Worm (Caenorhabditis elegans) whole organism, L4 larva: ENCODE measurements around the gene F48F7.3.
A peak's percentile ranks its signal among the peaks of the same experiment; 100 is the strongest.

ENCODE experiments used
- D1046.2 ChIP-seq: fragments of 200-800 bp; sonication (Bioruptor generic); IDR thresholded peaks from 2 replicates; pipeline ENCODE4 v1.3.6; 2022; ENCODE audit warnings: missing genetic modification characterization, missing compliant biosample characterization
- F49E8.2 ChIP-seq: sonication (generic microtip); optimal IDR thresholded peaks from 2 replicates; lab custom pipeline; 2016; ENCODE audit warnings: missing compliant biosample characterization, mild to moderate bottlenecking, missing genetic modification characterization, borderline replicate concordance
- T26A8.4 ChIP-seq: fragments of 200-800 bp; sonication (Bioruptor generic); IDR thresholded peaks from 2 replicates; pipeline ENCODE4 v1.3.6; 2022; ENCODE audit warnings: missing genetic modification characterization, missing compliant biosample characterization
- aha-1 ChIP-seq: fragments of 150-350 bp; peaks from one replicate; lab custom pipeline; 2014; ENCODE audit warnings: missing biosample characterization, missing genetic modification characterization
- arid-1 ChIP-seq: fragments of 200-800 bp; sonication (Bioruptor generic); conservative IDR thresholded peaks from 2 replicates; pipeline ENCODE4 v1.3.6; 2022; ENCODE audit warnings: missing genetic modification reagents, missing genetic modification characterization, missing compliant biosample characterization
- ceh-28 ChIP-seq: fragments of 150-350 bp; optimal IDR thresholded peaks from 2 replicates; lab custom pipeline; 2014; ENCODE audit warnings: missing biosample characterization, missing genetic modification reagents, missing genetic modification characterization
- cey-2 ChIP-seq: sonication (generic microtip); optimal IDR thresholded peaks from 3 replicates; lab custom pipeline; 2017; ENCODE audit warnings: missing genetic modification characterization, mild to moderate bottlenecking, missing compliant biosample characterization, antibody characterized with exemption, borderline replicate concordance; ENCODE audit not compliant: insufficient read depth
- daf-16 ChIP-seq, 3 experiments: sonication (generic microtip); optimal IDR thresholded peaks; 2 replicates each; lab custom pipeline; 2016 to 2017; ENCODE audit warnings: missing genetic modification characterization in 3 of 3, missing genetic modification reagents in 3 of 3, mild to moderate bottlenecking in 2 of 3, missing compliant biosample characterization in 2 of 3, missing biosample characterization in 1 of 3, moderate library complexity in 1 of 3
- daf-19 ChIP-seq: fragments of 200-800 bp; sonication (Bioruptor generic); conservative IDR thresholded peaks from 2 replicates; pipeline ENCODE4 v1.3.6; 2022; ENCODE audit warnings: missing genetic modification characterization, missing compliant biosample characterization
- dmd-9 ChIP-seq: fragments of 200-800 bp; sonication (Bioruptor generic); IDR thresholded peaks from 2 replicates; pipeline ENCODE4 v1.3.6; 2022; ENCODE audit warnings: missing genetic modification reagents, missing genetic modification characterization, missing compliant biosample characterization
- dpl-1 ChIP-seq: fragments of 150-350 bp; optimal IDR thresholded peaks from 2 replicates; lab custom pipeline; 2014; ENCODE audit warnings: missing biosample characterization, missing genetic modification reagents, missing genetic modification characterization
- dve-1 ChIP-seq: sonication (generic microtip); optimal IDR thresholded peaks from 2 replicates; lab custom pipeline; 2017; ENCODE audit warnings: antibody characterized with exemption, mild to moderate bottlenecking, missing genetic modification characterization, missing compliant biosample characterization; ENCODE audit not compliant: insufficient read depth
- gei-8 ChIP-seq: fragments of 200-800 bp; sonication (Bioruptor generic); optimal IDR thresholded peaks from 2 replicates; lab custom pipeline; 2018; ENCODE audit warnings: mild to moderate bottlenecking, missing genetic modification characterization, missing compliant biosample characterization
- hlh-11 ChIP-seq: fragments of 200-800 bp; sonication (Bioruptor generic); optimal IDR thresholded peaks from 2 replicates; lab custom pipeline; 2018; ENCODE audit warnings: mild to moderate bottlenecking, missing genetic modification characterization, missing compliant biosample characterization
- lin-1 ChIP-seq: fragments of 200-800 bp; sonication (Bioruptor generic); IDR thresholded peaks from 2 replicates; pipeline ENCODE4 v1.3.6; 2022; ENCODE audit warnings: missing genetic modification reagents, missing genetic modification characterization, missing compliant biosample characterization
- lin-15B ChIP-seq: fragments of 150-350 bp; sonication (generic microtip); optimal IDR thresholded peaks from 3 replicates; lab custom pipeline; 2014; ENCODE audit warnings: missing biosample characterization, missing genetic modification characterization
- lir-3 ChIP-seq: sonication (generic microtip); optimal IDR thresholded peaks from 2 replicates; lab custom pipeline; 2016; ENCODE audit warnings: mild to moderate bottlenecking, missing genetic modification characterization, missing compliant biosample characterization
- lsy-2 ChIP-seq, 2 experiments: fragments of 150-350 bp in 1 of 2; sonication (generic microtip) in 1 of 2; optimal IDR thresholded peaks; 2 replicates each; lab custom pipeline; 2014 to 2017; ENCODE audit warnings: missing biosample characterization in 2 of 2, missing genetic modification characterization in 2 of 2
- madf-5 ChIP-seq, 2 experiments: fragments of 200-800 bp; sonication (Bioruptor generic); IDR thresholded peaks; 2 replicates each; pipeline ENCODE4 v1.3.6; 2022; ENCODE audit warnings: missing compliant biosample characterization in 2 of 2, missing genetic modification characterization in 2 of 2
- madf-9 ChIP-seq: fragments of 200-800 bp; sonication (Bioruptor generic); conservative IDR thresholded peaks from 2 replicates; pipeline ENCODE4 v1.3.6; 2022; ENCODE audit warnings: missing genetic modification reagents, missing genetic modification characterization, missing compliant biosample characterization
- mdl-1 ChIP-seq, 2 experiments: fragments of 150-350 bp in 1 of 2; sonication (generic microtip) in 1 of 2; optimal IDR thresholded peaks; 2 replicates each; lab custom pipeline; 2014 to 2017; ENCODE audit warnings: missing biosample characterization in 2 of 2, missing genetic modification characterization in 2 of 2
- mdt-29 ChIP-seq: fragments of 200-800 bp; sonication (Bioruptor generic); IDR thresholded peaks from 2 replicates; pipeline ENCODE4 v1.3.6; 2022; ENCODE audit warnings: missing genetic modification reagents, missing genetic modification characterization, missing compliant biosample characterization
- mep-1 ChIP-seq: fragments of 150-350 bp; sonication (generic microtip); optimal IDR thresholded peaks from 3 replicates; lab custom pipeline; 2014; ENCODE audit warnings: missing biosample characterization, missing genetic modification characterization
- mes-2 ChIP-seq: sonication (generic microtip); optimal IDR thresholded peaks from 2 replicates; lab custom pipeline; 2016; ENCODE audit warnings: missing genotype, mild to moderate bottlenecking, missing genetic modification characterization, missing compliant biosample characterization; ENCODE audit not compliant: poor library complexity, severe bottlenecking
- mxl-3 ChIP-seq: fragments of 200-800 bp; sonication (Bioruptor generic); optimal IDR thresholded peaks from 2 replicates; lab custom pipeline; 2018; ENCODE audit warnings: mild to moderate bottlenecking, missing genetic modification characterization, missing compliant biosample characterization
- nhr-10 ChIP-seq: fragments of 150-350 bp; optimal IDR thresholded peaks from 2 replicates; lab custom pipeline; 2014; ENCODE audit warnings: missing biosample characterization, missing genetic modification characterization
- nhr-25 ChIP-seq: sonication (generic microtip); optimal IDR thresholded peaks from 2 replicates; lab custom pipeline; 2017; ENCODE audit warnings: missing genetic modification characterization, mild to moderate bottlenecking, missing compliant biosample characterization, antibody characterized with exemption, moderate library complexity, borderline replicate concordance; ENCODE audit not compliant: insufficient read depth
- nhr-42 ChIP-seq: fragments of 200-800 bp; sonication (Bioruptor generic); IDR thresholded peaks from 2 replicates; pipeline ENCODE4 v1.3.6; 2022; ENCODE audit warnings: missing genetic modification characterization, missing compliant biosample characterization
- nhr-6 ChIP-seq: fragments of 150-350 bp; optimal IDR thresholded peaks from 2 replicates; lab custom pipeline; 2014; ENCODE audit warnings: missing biosample characterization, missing genetic modification characterization
- pha-4 ChIP-seq, 2 experiments: fragments of 150-350 bp in 1 of 2; fragments of 200-800 bp in 1 of 2; sonication (Bioruptor generic) in 1 of 2; IDR thresholded peaks in 1 of 2; optimal IDR thresholded peaks in 1 of 2; 2 replicates each; pipeline versions ENCODE4 v1.3.6 to Lab custom; 2014 to 2022; ENCODE audit warnings: missing genetic modification characterization in 2 of 2, missing genetic modification reagents in 2 of 2, missing biosample characterization in 1 of 2, missing compliant biosample characterization in 1 of 2
- php-3 ChIP-seq: fragments of 200-800 bp; sonication (Bioruptor generic); IDR thresholded peaks from 2 replicates; pipeline ENCODE4 v1.3.6; 2022; ENCODE audit warnings: missing genetic modification reagents, missing genetic modification characterization, missing compliant biosample characterization
- sdz-12 ChIP-seq: fragments of 200-800 bp; sonication (Bioruptor generic); optimal IDR thresholded peaks from 2 replicates; lab custom pipeline; 2018; ENCODE audit warnings: mild to moderate bottlenecking, missing genetic modification characterization, missing compliant biosample characterization
- set-16 ChIP-seq: fragments of 200-800 bp; sonication (Bioruptor generic); IDR thresholded peaks from 2 replicates; pipeline ENCODE4 v1.3.6; 2022; ENCODE audit warnings: missing genetic modification reagents, missing genetic modification characterization, missing compliant biosample characterization
- snpc-1.2 ChIP-seq: fragments of 200-800 bp; sonication (Bioruptor generic); IDR thresholded peaks from 2 replicates; pipeline ENCODE4 v1.3.6; 2022; ENCODE audit warnings: missing genetic modification reagents, missing genetic modification characterization, missing compliant biosample characterization
- unc-62 ChIP-seq, 3 experiments: fragments of 150-350 bp in 1 of 3; sonication (generic microtip); optimal IDR thresholded peaks in 2 of 3; peaks in 1 of 3; 1 replicate in 1 of 3; 2 replicates in 2 of 3; lab custom pipeline; 2014 to 2017; ENCODE audit warnings: missing biosample characterization in 3 of 3, missing genetic modification characterization in 3 of 3, missing genetic modification reagents in 3 of 3, missing genotype in 1 of 3
- ztf-7 ChIP-seq: fragments of 150-350 bp; optimal IDR thresholded peaks from 2 replicates; lab custom pipeline; 2014; ENCODE audit warnings: missing biosample characterization, missing genetic modification characterization

The F48F7.3 gene

DNA sequence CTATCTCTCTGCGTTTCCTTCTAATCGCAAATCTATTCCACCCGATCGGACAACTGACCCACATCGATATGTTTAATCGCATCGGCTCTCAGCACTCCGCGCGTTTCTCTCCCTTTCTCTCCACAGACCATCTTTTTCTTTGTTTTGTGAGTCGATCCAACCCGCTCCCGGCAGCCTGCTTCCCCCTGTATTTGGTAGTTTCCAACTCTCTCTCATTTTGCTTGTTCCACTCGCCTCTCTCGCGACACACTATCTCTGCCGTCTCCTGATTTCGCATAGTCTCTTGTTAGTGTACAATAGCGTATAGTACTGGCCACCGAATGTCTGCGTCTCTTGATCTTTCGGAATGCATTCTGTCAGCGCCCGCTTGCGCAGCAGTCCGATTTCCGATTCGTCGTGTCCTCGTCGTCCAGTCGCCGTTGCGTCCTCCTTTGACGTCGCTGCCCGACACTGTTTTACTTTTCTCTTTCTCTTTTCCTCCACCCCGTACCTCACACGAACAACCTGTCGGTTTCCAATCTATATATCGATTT lies 12.6 kb upstream of the F48F7.3 start (continued):
- TF ChIP-seq D1046.2 (GFP tag; lab: Robert Waterston, UW) (0 out of 2 replicates have a peak, but pooled peaks have one; percentile 55), mdl-1 (tag; optimal IDR thresholded peaks at IDR 0.05; lab: Kevin White, UChicago) (peak in 1 of 2 experiments; percentile 36), dve-1 (tag; lab: Kevin White, UChicago) (peak; percentile 64), mes-2 (tag; lab: Kevin White, UChicago) (peak; percentile 50), daf-16 (GFP tag; optimal IDR thresholded peaks at IDR 0.05; lab: Kevin White, UChicago) (no peak), daf-16 (tag; optimal IDR thresholded peaks at IDR 0.05; lab: Kevin White, UChicago) (peak; percentile 39), nhr-10 (tag; lab: Kevin White, UChicago) (peak; percentile 14), ceh-28 (tag; lab: Kevin White, UChicago) (peak; percentile 51)

DNA sequence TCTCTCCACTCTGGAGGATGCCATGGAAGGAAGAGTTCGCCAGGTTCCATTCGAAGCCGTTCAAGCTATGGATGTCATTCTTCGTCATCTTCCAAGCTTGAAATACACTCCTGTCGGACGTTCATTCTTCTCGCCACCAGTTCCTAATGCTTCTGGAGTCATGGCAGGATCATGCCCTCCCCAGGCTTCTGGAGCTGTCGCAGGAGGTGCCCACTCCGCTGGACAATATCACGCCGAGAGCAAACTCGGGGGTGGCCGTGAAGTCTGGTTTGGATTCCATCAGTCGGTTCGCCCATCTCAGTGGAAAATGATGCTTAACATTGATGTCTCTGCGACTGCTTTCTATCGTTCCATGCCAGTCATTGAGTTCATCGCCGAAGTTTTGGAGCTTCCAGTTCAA lies 11.0 kb upstream of the F48F7.3 start:
- TF ChIP-seq cey-2 (tag; lab: Kevin White, UChicago) (no peak), sdz-12 (no peak), nhr-42 (no peak), hlh-11 (tag; lab: Kevin White, UChicago) (no peak), arid-1 (GFP tag; lab: Robert Waterston, UW) (no peak), lir-3 (no peak), gei-8 (GFP tag; lab: Kevin White, UChicago) (no peak), aha-1 (tag; lab: Kevin White, UChicago) (no peak), mxl-3 (GFP tag; lab: Kevin White, UChicago) (no peak), lsy-2 (tag; optimal IDR thresholded peaks at IDR 0.05; lab: Kevin White, UChicago) (no peak), lin-15B (tag; lab: Kevin White, UChicago) (no peak), nhr-6 (tag; lab: Kevin White, UChicago) (no peak), dmd-9 (GFP tag; lab: Robert Waterston, UW) (no peak), lin-1 (no peak), ztf-7 (tag; lab: Kevin White, UChicago) (no peak), set-16 (GFP tag; lab: Robert Waterston, UW) (peak; percentile 56; the same call in 1 of the 2 replicates), dve-1 (tag; lab: Kevin White, UChicago) (no peak), madf-9 (GFP tag; lab: Robert Waterston, UW) (no peak), pha-4 (GFP tag; IDR thresholded peaks at IDR 0.05; lab: Robert Waterston, UW) (no peak), pha-4 (tag; optimal IDR thresholded peaks at IDR 0.05; lab: Kevin White, UChicago) (no peak), madf-5 (GFP tag; IDR thresholded peaks at IDR 0.05; lab: Robert Waterston, UW) (0 out of 4 replicates have a peak, but pooled peaks of 1 of the 2 experiments have one; percentile 24), mep-1 (tag; lab: Kevin White, UChicago) (no peak), php-3 (GFP tag; lab: Robert Waterston, UW) (no peak), daf-19 (no peak), snpc-1.2 (GFP tag; lab: Robert Waterston, UW) (peak; percentile 14; the same call in 1 of the 2 replicates)

DNA sequence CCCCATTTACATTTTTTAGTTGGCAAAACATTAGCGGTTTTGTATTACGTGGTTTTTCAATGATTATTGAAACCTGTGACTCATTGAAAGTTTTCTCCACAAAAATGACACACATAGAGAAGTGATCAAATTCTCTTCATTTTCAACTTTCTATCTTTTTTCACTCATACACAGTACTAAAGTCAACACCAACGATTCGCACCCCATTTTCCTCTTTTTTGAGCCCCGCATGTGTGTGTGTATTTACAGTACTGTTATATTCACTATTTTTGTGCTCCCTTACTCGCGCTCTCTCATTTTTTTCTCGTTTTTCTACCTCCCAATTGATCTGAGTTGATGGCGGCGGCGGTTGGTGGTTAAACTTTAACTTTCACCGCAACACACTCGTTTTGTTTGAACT lies 4.9 kb upstream of the F48F7.3 start:
- TF ChIP-seq dpl-1 (no peak), nhr-10 (tag; lab: Kevin White, UChicago) (no peak), unc-62 (GFP tag; optimal IDR thresholded peaks at IDR 0.05 in 1 of 2; lab: Kevin White, UChicago) (peak in 1 of 2 experiments; percentile 46), unc-62 (tag; optimal IDR thresholded peaks at IDR 0.05; lab: Kevin White, UChicago) (no peak), F49E8.2 (tag; lab: Kevin White, UChicago) (no peak), mdt-29 (GFP tag; lab: Robert Waterston, UW) (no peak), T26A8.4 (GFP tag; lab: Robert Waterston, UW) (no peak), pha-4 (GFP tag; IDR thresholded peaks at IDR 0.05; lab: Robert Waterston, UW) (no peak), pha-4 (tag; optimal IDR thresholded peaks at IDR 0.05; lab: Kevin White, UChicago) (no peak), nhr-25 (no peak)
